Fruit fly (Drosophila melanogaster) whole organism, embryonic: ENCODE measurements around the gene Cyt-c1.

Experiments used
- ATbp ChIP-seq: fragments of 200-800 bp; sonication (Bioruptor generic); optimal IDR thresholded peaks from 2 replicates; lab custom pipeline; 2017; ENCODE audit warnings: missing biosample characterization, mild to moderate bottlenecking, missing genetic modification characterization, missing genetic modification reagents
- Aef1 ChIP-seq: fragments of 200-800 bp; sonication (Bioruptor generic); IDR thresholded peaks from 3 replicates; pipeline ENCODE4 v1.3.6; 2022; ENCODE audit warnings: missing biosample characterization, missing genetic modification characterization
- Asciz ChIP-seq: fragments of 200-800 bp; sonication (Bioruptor generic); optimal IDR thresholded peaks from 2 replicates; lab custom pipeline; 2017; ENCODE audit warnings: missing biosample characterization, mild to moderate bottlenecking, missing genetic modification characterization, missing genetic modification reagents
- CG11504 ChIP-seq: fragments of 200-800 bp; sonication (Bioruptor generic); optimal IDR thresholded peaks from 3 replicates; lab custom pipeline; 2019; ENCODE audit warnings: missing biosample characterization, mild to moderate bottlenecking, missing genetic modification characterization, moderate library complexity
- CG12236 ChIP-seq: fragments of 200-800 bp; sonication (Bioruptor generic); optimal IDR thresholded peaks from 2 replicates; lab custom pipeline; 2016; ENCODE audit warnings: missing biosample characterization, missing genetic modification characterization
- CG12942 ChIP-seq: fragments of 200-800 bp; sonication (Bioruptor generic); optimal IDR thresholded peaks from 3 replicates; lab custom pipeline; 2016; ENCODE audit warnings: missing biosample characterization, missing genetic modification characterization
- CG13296 ChIP-seq: fragments of 200-800 bp; sonication (Bioruptor generic); optimal IDR thresholded peaks from 3 replicates; lab custom pipeline; 2018; ENCODE audit warnings: missing biosample characterization, mild to moderate bottlenecking, missing genetic modification characterization
- CG15479 ChIP-seq: fragments of 200-800 bp; sonication (Bioruptor generic); optimal IDR thresholded peaks from 3 replicates; lab custom pipeline; 2019; ENCODE audit warnings: missing biosample characterization, mild to moderate bottlenecking, missing genetic modification characterization, moderate library complexity
- CG31441 ChIP-seq: fragments of 200-800 bp; sonication (Bioruptor generic); IDR thresholded peaks from 2 replicates; pipeline ENCODE4 v1.3.6; 2022; ENCODE audit warnings: missing biosample characterization, missing genetic modification characterization
- CG33557 ChIP-seq: fragments of 200-800 bp; sonication (Bioruptor generic); optimal IDR thresholded peaks from 2 replicates; lab custom pipeline; 2019; ENCODE audit warnings: missing biosample characterization, mild to moderate bottlenecking, missing genetic modification characterization, moderate library complexity
- CG4854 ChIP-seq: fragments of 200-800 bp; sonication (Bioruptor generic); optimal IDR thresholded peaks from 2 replicates; lab custom pipeline; 2016; ENCODE audit warnings: missing biosample characterization, missing genetic modification characterization, inconsistent platforms
- CG7745 ChIP-seq: fragments of 200-800 bp; sonication (Bioruptor generic); optimal IDR thresholded peaks from 2 replicates; lab custom pipeline; 2018; ENCODE audit warnings: missing biosample characterization, mild to moderate bottlenecking, missing genetic modification characterization, moderate library complexity
- CG9932 ChIP-seq: fragments of 200-800 bp; sonication (Bioruptor generic); IDR thresholded peaks from 2 replicates; pipeline ENCODE4 v1.3.6; 2022; ENCODE audit warnings: missing biosample characterization, missing genetic modification characterization
- Deaf1 ChIP-seq: fragments of 200-800 bp; optimal IDR thresholded peaks from 3 replicates; lab custom pipeline; 2019; ENCODE audit warnings: missing biosample characterization, mild to moderate bottlenecking, missing genetic modification characterization, moderate library complexity
- Dip3 ChIP-seq: fragments of 200-800 bp; sonication (Bioruptor generic); optimal IDR thresholded peaks from 3 replicates; lab custom pipeline; 2016; ENCODE audit warnings: missing biosample characterization, missing genetic modification characterization
- Drgx ChIP-seq: fragments of 200-800 bp; sonication (Bioruptor generic); IDR thresholded peaks from 2 replicates; pipeline ENCODE4 v1.3.6; 2022; ENCODE audit warnings: missing biosample characterization, missing genetic modification characterization
- Ets65A ChIP-seq: fragments of 200-800 bp; sonication (Bioruptor generic); peaks from one replicate; lab custom pipeline; 2016; ENCODE audit warnings: missing biosample characterization, missing genetic modification characterization
- Fer3 ChIP-seq: fragments of 200-800 bp; sonication (Bioruptor generic); optimal IDR thresholded peaks from 2 replicates; lab custom pipeline; 2018; ENCODE audit warnings: missing biosample characterization, mild to moderate bottlenecking, missing genetic modification characterization, moderate library complexity
- Hand ChIP-seq: fragments of 200-800 bp; sonication (Bioruptor generic); optimal IDR thresholded peaks from 2 replicates; lab custom pipeline; 2017; ENCODE audit warnings: mild to moderate bottlenecking, missing biosample characterization, missing genetic modification reagents, missing genetic modification characterization
- Hmr ChIP-seq: fragments of 200-800 bp; sonication (Bioruptor generic); optimal IDR thresholded peaks from 3 replicates; lab custom pipeline; 2017; ENCODE audit warnings: mild to moderate bottlenecking, missing biosample characterization, missing genetic modification reagents, missing genetic modification characterization
- NC2α ChIP-seq: fragments of 200-800 bp; sonication (Bioruptor generic); optimal IDR thresholded peaks from 2 replicates; lab custom pipeline; 2016; ENCODE audit warnings: missing biosample characterization, missing genetic modification characterization
- Nf-YC ChIP-seq: fragments of 200-800 bp; optimal IDR thresholded peaks from 3 replicates; lab custom pipeline; 2019; ENCODE audit warnings: missing biosample characterization, mild to moderate bottlenecking, missing genetic modification characterization, moderate library complexity
- NfI ChIP-seq: fragments of 200-800 bp; sonication (Bioruptor generic); optimal IDR thresholded peaks from 3 replicates; lab custom pipeline; 2018; ENCODE audit warnings: missing biosample characterization, mild to moderate bottlenecking, missing genetic modification characterization, moderate library complexity
- Ravus ChIP-seq: fragments of 200-800 bp; sonication (Bioruptor generic); IDR thresholded peaks from 2 replicates; pipeline ENCODE4 v1.3.6; 2022; ENCODE audit warnings: missing biosample characterization, missing genetic modification characterization
- Sin3A ChIP-seq: fragments of >200 bp; optimal IDR thresholded peaks from 2 replicates; lab custom pipeline; 2018
- Spps ChIP-seq: fragments of 200-800 bp; sonication (Bioruptor generic); optimal IDR thresholded peaks from 2 replicates; lab custom pipeline; 2018; ENCODE audit warnings: missing biosample characterization, mild to moderate bottlenecking, missing genetic modification characterization
- Vsx1 ChIP-seq: fragments of 200-800 bp; sonication (Bioruptor generic); optimal IDR thresholded peaks from 2 replicates; lab custom pipeline; 2017; ENCODE audit warnings: missing biosample characterization, mild to moderate bottlenecking, missing genetic modification characterization, missing genetic modification reagents
- amos ChIP-seq: fragments of 200-800 bp; sonication (Bioruptor generic); IDR thresholded peaks from 2 replicates; pipeline ENCODE4 v1.3.6; 2022; ENCODE audit warnings: missing biosample characterization, missing genetic modification characterization; ENCODE audit not compliant: partially characterized antibody
- bab2 ChIP-seq: fragments of 200-800 bp; sonication (Bioruptor generic); optimal IDR thresholded peaks from 2 replicates; lab custom pipeline; 2016; ENCODE audit warnings: missing biosample characterization, missing genetic modification characterization
- fd96Cb ChIP-seq: fragments of 200-800 bp; sonication (Bioruptor generic); optimal IDR thresholded peaks from 2 replicates; lab custom pipeline; 2018; ENCODE audit warnings: missing biosample characterization, mild to moderate bottlenecking, missing genetic modification characterization, moderate library complexity
- gcm2 ChIP-seq: fragments of 200-800 bp; sonication (Bioruptor generic); optimal IDR thresholded peaks from 2 replicates; lab custom pipeline; 2016; ENCODE audit warnings: missing biosample characterization, missing genetic modification characterization
- grau ChIP-seq: fragments of 200-800 bp; optimal IDR thresholded peaks from 3 replicates; lab custom pipeline; 2019; ENCODE audit warnings: missing biosample characterization, mild to moderate bottlenecking, missing genetic modification characterization, moderate library complexity
- her ChIP-seq: fragments of 200-800 bp; sonication (Bioruptor generic); optimal IDR thresholded peaks from 2 replicates; lab custom pipeline; 2016; ENCODE audit warnings: missing biosample characterization, missing genetic modification characterization
- hkb ChIP-seq, 2 experiments: fragments of 200-800 bp in 1 of 2; fragments of >200 bp in 1 of 2; sonication (Bioruptor generic) in 1 of 2; IDR thresholded peaks in 1 of 2; optimal IDR thresholded peaks in 1 of 2; 2 replicates each; pipeline versions ENCODE4 v1.3.6 to Lab custom; 2017 to 2022; ENCODE audit warnings: missing biosample characterization in 1 of 2, missing genetic modification characterization in 1 of 2
- kay ChIP-seq: fragments of 200-800 bp; sonication (Bioruptor generic); optimal IDR thresholded peaks from 2 replicates; lab custom pipeline; 2016; ENCODE audit warnings: missing biosample characterization, missing genetic modification characterization
- klu ChIP-seq: fragments of 200-800 bp; sonication (Bioruptor generic); IDR thresholded peaks from 2 replicates; pipeline ENCODE4 v1.3.6; 2022; ENCODE audit warnings: missing biosample characterization, missing genetic modification characterization
- mirr ChIP-seq: fragments of 200-800 bp; sonication (Bioruptor generic); optimal IDR thresholded peaks from 3 replicates; lab custom pipeline; 2018; ENCODE audit warnings: missing biosample characterization, mild to moderate bottlenecking, missing genetic modification characterization
- odd ChIP-seq: fragments of 200-800 bp; sonication (Bioruptor generic); optimal IDR thresholded peaks from 2 replicates; lab custom pipeline; 2017; ENCODE audit warnings: missing biosample characterization, mild to moderate bottlenecking, missing genetic modification characterization
- onecut ChIP-seq: fragments of 200-800 bp; sonication (Bioruptor generic); IDR thresholded peaks from 2 replicates; pipeline ENCODE4 v1.3.6; 2022; ENCODE audit warnings: missing biosample characterization, missing genetic modification characterization
- peb ChIP-seq: fragments of 200-800 bp; sonication (Bioruptor generic); IDR thresholded peaks from 2 replicates; pipeline ENCODE4 v1.3.6; 2022; ENCODE audit warnings: missing biosample characterization, missing genetic modification characterization
- pum ChIP-seq: fragments of 200-800 bp; sonication (Bioruptor generic); optimal IDR thresholded peaks from 2 replicates; lab custom pipeline; 2016; ENCODE audit warnings: missing biosample characterization, missing genetic modification characterization
- ro ChIP-seq: fragments of 200-800 bp; sonication (Bioruptor generic); IDR thresholded peaks from 2 replicates; pipeline ENCODE4 v1.3.6; 2022; ENCODE audit warnings: missing biosample characterization, missing genetic modification characterization
- schlank ChIP-seq: fragments of 200-800 bp; sonication (Bioruptor generic); optimal IDR thresholded peaks from 2 replicates; lab custom pipeline; 2018; ENCODE audit warnings: missing biosample characterization, mild to moderate bottlenecking, missing genetic modification characterization
- sens ChIP-seq: fragments of 200-800 bp; sonication (Bioruptor generic); peaks from one replicate; lab custom pipeline; 2016; ENCODE audit warnings: missing biosample characterization, missing genetic modification characterization
- tio ChIP-seq: fragments of 200-800 bp; sonication (Bioruptor generic); optimal IDR thresholded peaks from 2 replicates; lab custom pipeline; 2017; ENCODE audit warnings: missing biosample characterization, missing genetic modification characterization, inconsistent platforms
- tna ChIP-seq: fragments of 200-800 bp; sonication (Bioruptor generic); IDR thresholded peaks from 2 replicates; pipeline ENCODE4 v1.3.6; 2022; ENCODE audit warnings: missing biosample characterization, missing genetic modification characterization; ENCODE audit not compliant: partially characterized antibody
- unpg ChIP-seq: fragments of 200-800 bp; sonication (Bioruptor generic); optimal IDR thresholded peaks from 3 replicates; lab custom pipeline; 2018; ENCODE audit warnings: missing biosample characterization, mild to moderate bottlenecking, missing genetic modification characterization, moderate library complexity
- usp ChIP-seq: fragments of >200 bp; optimal IDR thresholded peaks from 2 replicates; lab custom pipeline; 2017; ENCODE audit warnings: missing biosample characterization, missing genetic modification characterization
- z ChIP-seq: fragments of 200-800 bp; sonication (Bioruptor generic); IDR thresholded peaks from 3 replicates; pipeline ENCODE4 v1.3.6; 2022; ENCODE audit warnings: missing biosample characterization, missing genetic modification characterization
- zen ChIP-seq: fragments of 200-800 bp; sonication (Bioruptor generic); optimal IDR thresholded peaks from 3 replicates; lab custom pipeline; 2018; ENCODE audit warnings: missing biosample characterization, mild to moderate bottlenecking, missing genetic modification characterization, moderate library complexity
- zen2 ChIP-seq: fragments of 200-800 bp; sonication (Bioruptor generic); IDR thresholded peaks from 3 replicates; pipeline ENCODE4 v1.3.6; 2022; ENCODE audit warnings: missing biosample characterization, missing genetic modification characterization; ENCODE audit not compliant: partially characterized antibody

The Cyt-c1 gene

dm6 chr3L:5352684-5353322 is 7.2 kb upstream of the Cyt-c1 start (continued):
- TF ChIP-seq sens: peak; percentile 95
- TF ChIP-seq onecut (GFP tag; lab: Robert Waterston, UW): no peak; the same call in 1 of the 2 replicates
- no peak for TF ChIP-seq Nf-YC (tag; lab: Kevin White, UChicago)
- no peak for TF ChIP-seq Hmr (GFP tag; lab: Kevin White, UChicago)
- TF ChIP-seq z (GFP tag; lab: Robert Waterston, UW): no peak
- no peak for TF ChIP-seq NfI
- peak; percentile 96 for TF ChIP-seq grau
- peak; percentile 45 for TF ChIP-seq CG11504
- no peak for TF ChIP-seq CG15479 (GFP tag; lab: Kevin White, UChicago)
- TF ChIP-seq Deaf1 (tag; lab: Kevin White, UChicago): no peak
- TF ChIP-seq CG33557 (GFP tag; lab: Kevin White, UChicago): peak; percentile 23
- TF ChIP-seq peb (GFP tag; lab: Robert Waterston, UW): 0 out of 2 replicates have a peak, but pooled peaks have one; percentile 9
- no peak for TF ChIP-seq Ets65A (GFP tag; lab: Kevin White, UChicago)
- no peak for TF ChIP-seq bab2
- TF ChIP-seq pum (GFP tag; lab: Kevin White, UChicago): no peak
- TF ChIP-seq CG7745 (tag; lab: Kevin White, UChicago): no peak
- no peak for TF ChIP-seq her (GFP tag; lab: Kevin White, UChicago)
- no peak for TF ChIP-seq Vsx1
- TF ChIP-seq usp: no peak
- TF ChIP-seq amos: no peak
- TF ChIP-seq ATbp (GFP tag; lab: Kevin White, UChicago): no peak
- TF ChIP-seq kay (GFP tag; lab: Kevin White, UChicago): no peak
- no peak for TF ChIP-seq Ravus (GFP tag; lab: Robert Waterston, UW)
- peak; percentile 38 for TF ChIP-seq unpg (GFP tag; lab: Kevin White, UChicago)
- no peak for TF ChIP-seq odd
- no peak for TF ChIP-seq CG13296
- no peak for TF ChIP-seq NC2α (GFP tag; lab: Kevin White, UChicago)
- no peak for TF ChIP-seq Spps (tag; lab: Kevin White, UChicago)
- TF ChIP-seq tio: no peak
- no peak for TF ChIP-seq CG12236
- TF ChIP-seq CG31441 (GFP tag; lab: Robert Waterston, UW): peak; percentile 63
- no peak for TF ChIP-seq Hand (GFP tag; lab: Kevin White, UChicago)
- TF ChIP-seq Fer3 (tag; lab: Kevin White, UChicago): peak; percentile 1
- TF ChIP-seq fd96Cb (tag; lab: Kevin White, UChicago): peak; percentile 46
- TF ChIP-seq klu (GFP tag; lab: Robert Waterston, UW): no peak
- TF ChIP-seq CG4854: no peak
- no peak for TF ChIP-seq Asciz (GFP tag; lab: Kevin White, UChicago)
- no peak for TF ChIP-seq Dip3 (GFP tag; lab: Kevin White, UChicago)
- no peak for TF ChIP-seq zen2
- TF ChIP-seq ro (GFP tag; lab: Robert Waterston, UW): no peak
- no peak for TF ChIP-seq CG9932 (GFP tag; lab: Robert Waterston, UW)
- no peak for TF ChIP-seq mirr (GFP tag; lab: Kevin White, UChicago)
- TF ChIP-seq zen (tag; lab: Kevin White, UChicago): peak; percentile 95
- no peak for TF ChIP-seq Aef1 (GFP tag; lab: Robert Waterston, UW)
- TF ChIP-seq Drgx (GFP tag; lab: Robert Waterston, UW): no peak
- TF ChIP-seq hkb (optimal IDR thresholded peaks at IDR 0.05; lab: Kevin White, UChicago): no peak
- TF ChIP-seq hkb (GFP tag; IDR thresholded peaks at IDR 0.05; lab: Robert Waterston, UW): 0 out of 2 replicates have a peak, but pooled peaks have one; percentile 38
- no peak for TF ChIP-seq CG12942 (GFP tag; lab: Kevin White, UChicago)
- no peak for TF ChIP-seq tna (GFP tag; lab: Robert Waterston, UW)
- no peak for TF ChIP-seq schlank (tag; lab: Kevin White, UChicago)
- TF ChIP-seq Sin3A (lab: Kevin White, UChicago): no peak
- TF ChIP-seq gcm2 (GFP tag; lab: Kevin White, UChicago): no peak
